Fruit fly (Drosophila melanogaster): ENCODE measurements around the gene CG4080.

DNA sequence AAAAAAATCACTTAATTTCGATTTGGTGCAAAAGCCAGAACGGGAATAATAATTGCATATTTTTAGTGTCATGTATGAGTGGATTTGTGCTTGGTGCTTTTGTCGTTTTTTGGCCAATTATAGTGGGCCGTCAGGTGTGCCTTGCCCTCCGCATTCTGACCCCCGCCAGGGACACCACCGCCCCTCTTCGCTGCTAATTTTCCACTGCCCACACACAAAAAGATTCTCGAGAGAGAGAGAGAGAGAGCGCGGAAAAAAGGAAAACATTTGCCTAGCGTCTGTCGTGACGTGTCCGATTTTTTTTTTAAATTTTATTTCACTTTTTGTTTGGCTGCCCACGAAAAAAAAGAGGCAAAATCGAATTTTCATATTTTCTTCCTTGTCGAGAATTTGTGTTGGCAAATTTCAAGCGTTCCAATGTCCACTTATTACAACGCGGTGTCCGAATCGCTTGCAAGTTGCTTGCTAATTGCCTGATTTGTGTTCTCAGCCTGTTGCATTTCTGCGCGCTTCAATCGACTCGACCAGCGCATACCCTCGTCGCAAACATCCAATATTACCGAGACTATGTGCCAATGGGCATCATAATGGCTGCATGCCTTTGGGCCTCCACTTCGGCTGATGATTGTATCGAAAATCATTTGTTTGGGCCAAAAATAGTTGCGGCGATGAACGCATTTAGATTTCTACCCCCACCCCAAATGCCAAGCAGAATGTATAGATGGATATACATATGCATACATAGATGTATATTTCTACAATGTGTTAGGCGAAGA lies 33.0 kb upstream of the CG4080 start:
- TF ChIP-seq CG31224 (GFP tag; IDR thresholded peaks at IDR 0.05): no peak
- TF ChIP-seq CG2678 (tag; optimal IDR thresholded peaks at IDR 0.05): no peak
- TF ChIP-seq shn (GFP tag; optimal IDR thresholded peaks at IDR 0.05): no peak
- TF ChIP-seq esg (GFP tag; conservative IDR thresholded peaks at IDR 0.05): no peak
- no peak for TF ChIP-seq CG9817 (tag; optimal IDR thresholded peaks at IDR 0.05)

Data from whole organism, embryonic.